Worm (Caenorhabditis elegans) whole organism, midembryonic: Measurements from ENCODE around the gene erg-28.
A peak's percentile ranks its signal among the peaks of the same experiment; 100 is the strongest.

Experiments
- T22C8.4 ChIP-seq: fragments of 200-800 bp; sonication (Bioruptor generic); IDR thresholded peaks from 2 replicates; pipeline ENCODE4 v1.3.6; 2022; ENCODE audit warnings: missing genetic modification characterization, missing compliant biosample characterization
- cog-1 ChIP-seq: sonication (generic microtip); optimal IDR thresholded peaks from 2 replicates; lab custom pipeline; 2016; ENCODE audit warnings: missing genetic modification characterization, missing compliant biosample characterization
- flt-1 ChIP-seq: fragments of 200-800 bp; sonication (Bioruptor generic); IDR thresholded peaks from 2 replicates; pipeline ENCODE4 v1.3.6; 2022; ENCODE audit warnings: missing genetic modification characterization, missing compliant biosample characterization
- klf-2 ChIP-seq: fragments of 200-800 bp; sonication (Bioruptor generic); conservative IDR thresholded peaks from 2 replicates; pipeline ENCODE4 v1.3.6; 2022; ENCODE audit warnings: missing genetic modification reagents, missing genetic modification characterization, missing compliant biosample characterization
- med-1 ChIP-seq: sonication (generic microtip); optimal IDR thresholded peaks from 2 replicates; lab custom pipeline; 2017; ENCODE audit warnings: missing genetic modification characterization, mild to moderate bottlenecking, missing compliant biosample characterization, antibody characterized with exemption, missing genetic modification reagents; ENCODE audit not compliant: insufficient read depth
- ref-1 ChIP-seq: fragments of 200-800 bp; sonication (Bioruptor generic); conservative IDR thresholded peaks from 2 replicates; pipeline ENCODE4 v1.3.6; 2022; ENCODE audit warnings: missing genetic modification reagents, missing genetic modification characterization, missing compliant biosample characterization
- tab-1 ChIP-seq: fragments of 200-800 bp; sonication (Bioruptor generic); IDR thresholded peaks from 2 replicates; pipeline ENCODE4 v1.3.6; 2022; ENCODE audit warnings: missing genetic modification characterization, missing compliant biosample characterization
- ztf-23 ChIP-seq: fragments of 200-800 bp; sonication (Bioruptor generic); IDR thresholded peaks from 2 replicates; pipeline ENCODE4 v1.3.6; 2022; ENCODE audit warnings: missing genetic modification reagents, missing genetic modification characterization, missing compliant biosample characterization
- ztf-29 ChIP-seq: fragments of 200-800 bp; sonication (Bioruptor generic); IDR thresholded peaks from 2 replicates; pipeline ENCODE4 v1.3.6; 2022; ENCODE audit warnings: missing genetic modification reagents, missing genetic modification characterization, missing compliant biosample characterization

The erg-28 gene

ce11 chrV:12584771-12585170 is 22.4 kb upstream of the erg-28 start:
- TF ChIP-seq tab-1 (GFP tag; lab: Robert Waterston, UW) (no peak), med-1 (no peak), ztf-29 (GFP tag; lab: Robert Waterston, UW) (no peak), ztf-23 (no peak), cog-1 (tag; lab: Kevin White, UChicago) (no peak), T22C8.4 (GFP tag; lab: Robert Waterston, UW) (no peak)

ce11 chrV:12586793-12587192 is 20.4 kb upstream of the erg-28 start:
- TF ChIP-seq ztf-23 = no peak
- TF ChIP-seq tab-1 (GFP tag; lab: Robert Waterston, UW) = no peak
- TF ChIP-seq cog-1 (tag; lab: Kevin White, UChicago) = no peak
- no peak for TF ChIP-seq klf-2 (GFP tag; lab: Robert Waterston, UW)
- no peak for TF ChIP-seq T22C8.4 (GFP tag; lab: Robert Waterston, UW)
- no peak for TF ChIP-seq med-1
- TF ChIP-seq ref-1 (GFP tag; lab: Robert Waterston, UW) = no peak
- no peak for TF ChIP-seq ztf-29 (GFP tag; lab: Robert Waterston, UW)
- TF ChIP-seq flt-1 = no peak

- TF ChIP-seq ztf-29 (GFP tag; lab: Robert Waterston, UW) (no peak), med-1 (no peak), klf-2 (GFP tag; lab: Robert Waterston, UW) (no peak), ztf-23 (no peak), T22C8.4 (GFP tag; lab: Robert Waterston, UW) (no peak), cog-1 (tag; lab: Kevin White, UChicago) (no peak), flt-1 (no peak), ref-1 (GFP tag; lab: Robert Waterston, UW) (no peak), tab-1 (GFP tag; lab: Robert Waterston, UW) (no peak)
Observed at ce11 chrV:12588030-12588429, 19.2 kb upstream of the erg-28 start, which contains the start of gene C14C10.1. Gene C14C10.1 (plus strand): TSS chrV:12588330.

ce11 chrV:12590601-12591000 is 16.6 kb upstream of the erg-28 start, which contains the start of gene ttr-43:
Gene ttr-43 (minus strand): TSS chrV:12590701.
- no peak for TF ChIP-seq klf-2 (GFP tag; lab: Robert Waterston, UW)
- no peak for TF ChIP-seq ref-1 (GFP tag; lab: Robert Waterston, UW)
- no peak for TF ChIP-seq flt-1
- no peak for TF ChIP-seq ztf-23
- TF ChIP-seq T22C8.4 (GFP tag; lab: Robert Waterston, UW) = no peak
- no peak for TF ChIP-seq cog-1 (tag; lab: Kevin White, UChicago)
- no peak for TF ChIP-seq ztf-29 (GFP tag; lab: Robert Waterston, UW)
- TF ChIP-seq tab-1 (GFP tag; lab: Robert Waterston, UW) = no peak
- no peak for TF ChIP-seq med-1

ce11 chrV:12592379-12592778 is 14.8 kb upstream of the erg-28 start, which contains the start of gene C14C10.2:
Gene C14C10.2 (minus strand): TSS chrV:12592479.
- no peak for TF ChIP-seq klf-2 (GFP tag; lab: Robert Waterston, UW)
- no peak for TF ChIP-seq tab-1 (GFP tag; lab: Robert Waterston, UW)
- TF ChIP-seq cog-1 (tag; lab: Kevin White, UChicago) = no peak
- no peak for TF ChIP-seq ref-1 (GFP tag; lab: Robert Waterston, UW)
- no peak for TF ChIP-seq ztf-23
- TF ChIP-seq flt-1 = no peak
- TF ChIP-seq ztf-29 (GFP tag; lab: Robert Waterston, UW) = no peak
- no peak for TF ChIP-seq T22C8.4 (GFP tag; lab: Robert Waterston, UW)
- no peak for TF ChIP-seq med-1

- TF ChIP-seq flt-1 (no peak), T22C8.4 (GFP tag; lab: Robert Waterston, UW) (no peak), klf-2 (GFP tag; lab: Robert Waterston, UW) (no peak)
Observed at ce11 chrV:12596196-12596595, 11.0 kb upstream of the erg-28 start, which contains the start of gene mma-1. Gene mma-1 (minus strand): TSS chrV:12596296.

ce11 chrV:12596795-12597194 is 10.4 kb upstream of the erg-28 start:
- TF ChIP-seq flt-1 = peak; percentile 87
- TF ChIP-seq ztf-29 (GFP tag; lab: Robert Waterston, UW) = peak; percentile 82
- TF ChIP-seq ztf-23 = peak; percentile 78
- 0 out of 2 replicates have a peak, but pooled peaks have one; percentile 49 for TF ChIP-seq klf-2 (GFP tag; lab: Robert Waterston, UW)
- TF ChIP-seq tab-1 (GFP tag; lab: Robert Waterston, UW) = peak; percentile 80; the same call in 1 of the 2 replicates
- TF ChIP-seq med-1 = peak; percentile 15
- peak; percentile 58 for TF ChIP-seq cog-1 (tag; lab: Kevin White, UChicago)
- peak; percentile 48; the same call in 1 of the 2 replicates for TF ChIP-seq ref-1 (GFP tag; lab: Robert Waterston, UW)
- TF ChIP-seq T22C8.4 (GFP tag; lab: Robert Waterston, UW) = peak; percentile 69; the same call in 1 of the 2 replicates

- TF ChIP-seq ref-1 (GFP tag; lab: Robert Waterston, UW) (no peak), flt-1 (no peak), tab-1 (GFP tag; lab: Robert Waterston, UW) (no peak), ztf-29 (GFP tag; lab: Robert Waterston, UW) (no peak), klf-2 (GFP tag; lab: Robert Waterston, UW) (no peak), ztf-23 (no peak)
Observed at ce11 chrV:12599110-12599509, 8.1 kb upstream of the erg-28 start, which contains the start of the genes C14C10.10 and ril-2. Gene C14C10.10 (minus strand): TSS chrV:12599128. Gene ril-2 (minus strand): TSS chrV:12599157.

ce11 chrV:12599510-12600242 is 7.5 kb upstream of the erg-28 start, which contains the start of gene C14C10.5:
Gene C14C10.5 (plus strand): TSS chrV:12600192.
- TF ChIP-seq ztf-23 (no peak), ztf-29 (GFP tag; lab: Robert Waterston, UW) (no peak), med-1 (no peak), klf-2 (GFP tag; lab: Robert Waterston, UW) (no peak), ref-1 (GFP tag; lab: Robert Waterston, UW) (no peak), cog-1 (tag; lab: Kevin White, UChicago) (no peak), tab-1 (GFP tag; lab: Robert Waterston, UW) (no peak), T22C8.4 (GFP tag; lab: Robert Waterston, UW) (no peak), flt-1 (no peak)
